Worm (Caenorhabditis elegans) whole organism, L1 larva: ENCODE measurements around the gene tag-164.

Experiments used
- Y116A8C.19 ChIP-seq: sonication (generic microtip); optimal IDR thresholded peaks from 2 replicates; lab custom pipeline; 2016; ENCODE audit warnings: missing compliant biosample characterization, missing genetic modification characterization, borderline replicate concordance
- blmp-1 ChIP-seq: fragments of 150-350 bp; optimal IDR thresholded peaks from 2 replicates; lab custom pipeline; 2014; ENCODE audit warnings: missing biosample characterization, missing genetic modification characterization
- ceh-63 ChIP-seq: fragments of 200-800 bp; sonication (Bioruptor generic); optimal IDR thresholded peaks from 2 replicates; lab custom pipeline; 2018; ENCODE audit warnings: mild to moderate bottlenecking, missing genetic modification characterization, missing compliant biosample characterization
- ceh-8 ChIP-seq: fragments of 200-800 bp; sonication (Bioruptor generic); optimal IDR thresholded peaks from 2 replicates; lab custom pipeline; 2018; ENCODE audit warnings: mild to moderate bottlenecking, missing genetic modification characterization, moderate library complexity, missing compliant biosample characterization
- ceh-88 ChIP-seq: fragments of 200-800 bp; sonication (Bioruptor generic); IDR thresholded peaks from 2 replicates; pipeline ENCODE4 v1.3.6; 2022; ENCODE audit warnings: missing genetic modification characterization, missing compliant biosample characterization
- ceh-90 ChIP-seq: sonication (generic microtip); optimal IDR thresholded peaks from 2 replicates; lab custom pipeline; 2016; ENCODE audit warnings: missing genetic modification characterization, missing compliant biosample characterization
- ces-1 ChIP-seq: fragments of 150-350 bp; optimal IDR thresholded peaks from 2 replicates; lab custom pipeline; 2014; ENCODE audit warnings: missing biosample characterization, missing genetic modification reagents, missing genetic modification characterization
- dsc-1 ChIP-seq: sonication (generic microtip); optimal IDR thresholded peaks from 2 replicates; lab custom pipeline; 2016; ENCODE audit warnings: mild to moderate bottlenecking, missing genetic modification characterization, missing compliant biosample characterization
- efl-1 ChIP-seq, 4 experiments: fragments of 150-350 bp; optimal IDR thresholded peaks in 3 of 4; peaks in 1 of 4; 1 replicate in 1 of 4; 2 replicates in 3 of 4; lab custom pipeline; 2014; ENCODE audit warnings: missing biosample characterization in 2 of 4, missing genetic modification characterization in 2 of 4, missing genetic modification reagents in 2 of 4
- egl-27 ChIP-seq, 2 experiments: fragments of 150-350 bp in 1 of 2; sonication (generic microtip); optimal IDR thresholded peaks; 3 replicates each; lab custom pipeline; 2017 to 2018; ENCODE audit warnings: missing biosample characterization in 2 of 2, missing genetic modification characterization in 2 of 2, missing genetic modification reagents in 2 of 2
- fkh-4 ChIP-seq: sonication (generic microtip); optimal IDR thresholded peaks from 2 replicates; lab custom pipeline; 2016; ENCODE audit warnings: missing compliant biosample characterization, missing genetic modification characterization, borderline replicate concordance
- grh-1 ChIP-seq: fragments of 200-800 bp; sonication (Bioruptor generic); IDR thresholded peaks from 2 replicates; pipeline ENCODE4 v1.3.6; 2022; ENCODE audit warnings: missing genetic modification reagents, missing genetic modification characterization, missing compliant biosample characterization
- hpl-2 ChIP-seq: fragments of 150-350 bp; optimal IDR thresholded peaks from 2 replicates; lab custom pipeline; 2014; ENCODE audit warnings: missing biosample characterization, missing genetic modification reagents, missing genetic modification characterization
- jun-1 ChIP-seq: fragments of 150-350 bp; optimal IDR thresholded peaks from 2 replicates; lab custom pipeline; 2014; ENCODE audit warnings: missing biosample characterization, missing genetic modification reagents, missing genetic modification characterization
- lin-13 ChIP-seq: fragments of 150-350 bp; optimal IDR thresholded peaks from 2 replicates; lab custom pipeline; 2014; ENCODE audit warnings: missing biosample characterization, missing genetic modification reagents, missing genetic modification characterization
- lin-15B ChIP-seq: fragments of 150-350 bp; sonication (generic microtip); optimal IDR thresholded peaks from 3 replicates; lab custom pipeline; 2014; ENCODE audit warnings: missing biosample characterization, missing genetic modification characterization
- lin-35 ChIP-seq, 2 experiments: fragments of 150-350 bp; optimal IDR thresholded peaks; 2 replicates each; lab custom pipeline; 2014; ENCODE audit warnings: missing biosample characterization in 2 of 2, missing genetic modification characterization in 2 of 2, missing genetic modification reagents in 2 of 2
- lin-39 ChIP-seq: fragments of 150-350 bp; optimal IDR thresholded peaks from 2 replicates; lab custom pipeline; 2014; ENCODE audit warnings: missing biosample characterization, missing genetic modification reagents, missing genetic modification characterization
- lir-3 ChIP-seq: sonication (generic microtip); optimal IDR thresholded peaks from 2 replicates; lab custom pipeline; 2016; ENCODE audit warnings: mild to moderate bottlenecking, missing genetic modification characterization, moderate library complexity, missing compliant biosample characterization; ENCODE audit not compliant: poor library complexity
- mab-9 ChIP-seq: fragments of 200-800 bp; sonication (Bioruptor generic); IDR thresholded peaks from 2 replicates; pipeline ENCODE4 v1.3.6; 2022; ENCODE audit warnings: missing genetic modification reagents, missing genetic modification characterization, missing compliant biosample characterization
- mdl-1 ChIP-seq, 2 experiments: fragments of 150-350 bp; optimal IDR thresholded peaks; 2 replicates each; lab custom pipeline; 2014 to 2017; ENCODE audit warnings: missing biosample characterization in 2 of 2, missing genetic modification characterization in 2 of 2, inconsistent platforms in 1 of 2
- mep-1 ChIP-seq: fragments of 150-350 bp; optimal IDR thresholded peaks from 2 replicates; lab custom pipeline; 2014; ENCODE audit warnings: missing biosample characterization, missing genetic modification characterization
- nhr-11 ChIP-seq: fragments of 150-350 bp; optimal IDR thresholded peaks from 2 replicates; lab custom pipeline; 2014; ENCODE audit warnings: missing biosample characterization, missing genetic modification characterization
- nhr-12 ChIP-seq: sonication (generic microtip); optimal IDR thresholded peaks from 2 replicates; lab custom pipeline; 2017; ENCODE audit warnings: missing biosample characterization, missing genetic modification characterization
- nhr-19 ChIP-seq: fragments of 200-800 bp; sonication (Bioruptor generic); conservative IDR thresholded peaks from 2 replicates; pipeline ENCODE4 v1.3.6; 2022; ENCODE audit warnings: missing genetic modification characterization, missing compliant biosample characterization
- nhr-76 ChIP-seq: sonication (generic microtip); optimal IDR thresholded peaks from 2 replicates; lab custom pipeline; 2017; ENCODE audit warnings: missing biosample characterization, missing genetic modification characterization
- nhr-85 ChIP-seq: sonication (generic microtip); peaks from one replicate; lab custom pipeline; 2016; ENCODE audit warnings: missing genetic modification characterization, inconsistent platforms, missing compliant biosample characterization
- nhr-90 ChIP-seq: sonication (generic microtip); optimal IDR thresholded peaks from 2 replicates; lab custom pipeline; 2016; ENCODE audit warnings: mild to moderate bottlenecking, missing genetic modification characterization, missing compliant biosample characterization; ENCODE audit not compliant: poor library complexity
- pag-3 ChIP-seq: sonication (generic microtip); optimal IDR thresholded peaks from 2 replicates; lab custom pipeline; 2017; ENCODE audit warnings: missing genetic modification characterization, mild to moderate bottlenecking, missing compliant biosample characterization, antibody characterized with exemption, borderline replicate concordance; ENCODE audit not compliant: insufficient read depth
- pax-3 ChIP-seq: fragments of 200-800 bp; sonication (Bioruptor generic); optimal IDR thresholded peaks from 2 replicates; lab custom pipeline; 2018; ENCODE audit warnings: mild to moderate bottlenecking, missing genetic modification characterization, moderate library complexity, missing compliant biosample characterization
- rnt-1 ChIP-seq: sonication (generic microtip); optimal IDR thresholded peaks from 2 replicates; lab custom pipeline; 2016; ENCODE audit warnings: mild to moderate bottlenecking, missing genetic modification characterization, moderate library complexity, missing compliant biosample characterization
- sox-4 ChIP-seq: sonication (generic microtip); optimal IDR thresholded peaks from 2 replicates; lab custom pipeline; 2016; ENCODE audit warnings: missing genetic modification characterization, missing compliant biosample characterization
- sup-37 ChIP-seq: fragments of 200-800 bp; sonication (Bioruptor generic); optimal IDR thresholded peaks from 2 replicates; lab custom pipeline; 2018; ENCODE audit warnings: mild to moderate bottlenecking, missing genetic modification characterization, missing compliant biosample characterization
- swsn-7 ChIP-seq: sonication (generic microtip); optimal IDR thresholded peaks from 2 replicates; lab custom pipeline; 2016; ENCODE audit warnings: missing genetic modification characterization, missing compliant biosample characterization
- tbx-2 ChIP-seq: sonication (generic microtip); optimal IDR thresholded peaks from 2 replicates; lab custom pipeline; 2016; ENCODE audit warnings: missing genetic modification characterization, missing compliant biosample characterization
- tlp-1 ChIP-seq: fragments of 150-350 bp; optimal IDR thresholded peaks from 2 replicates; lab custom pipeline; 2014; ENCODE audit warnings: missing biosample characterization, missing genetic modification characterization
- unc-30 ChIP-seq: sonication (generic microtip); optimal IDR thresholded peaks from 2 replicates; lab custom pipeline; 2017; ENCODE audit warnings: missing biosample characterization, missing genetic modification characterization
- unc-86 ChIP-seq: sonication (generic microtip); optimal IDR thresholded peaks from 2 replicates; lab custom pipeline; 2016; ENCODE audit warnings: missing genetic modification characterization, missing compliant biosample characterization
- unc-98 ChIP-seq: fragments of 200-800 bp; sonication (Bioruptor generic); IDR thresholded peaks from 2 replicates; pipeline ENCODE4 v1.3.6; 2022; ENCODE audit warnings: missing genetic modification characterization, missing compliant biosample characterization
- vab-15 ChIP-seq: sonication (generic microtip); optimal IDR thresholded peaks from 2 replicates; lab custom pipeline; 2017; ENCODE audit warnings: missing genotype, mild to moderate bottlenecking, missing genetic modification characterization, missing compliant biosample characterization
- ztf-11 ChIP-seq, 2 experiments: sonication (generic microtip); optimal IDR thresholded peaks; 2 replicates each; lab custom pipeline; 2016 to 2017; ENCODE audit warnings: missing genetic modification characterization in 2 of 2, missing biosample characterization in 1 of 2, missing compliant biosample characterization in 1 of 2

Gene tag-164

DNA sequence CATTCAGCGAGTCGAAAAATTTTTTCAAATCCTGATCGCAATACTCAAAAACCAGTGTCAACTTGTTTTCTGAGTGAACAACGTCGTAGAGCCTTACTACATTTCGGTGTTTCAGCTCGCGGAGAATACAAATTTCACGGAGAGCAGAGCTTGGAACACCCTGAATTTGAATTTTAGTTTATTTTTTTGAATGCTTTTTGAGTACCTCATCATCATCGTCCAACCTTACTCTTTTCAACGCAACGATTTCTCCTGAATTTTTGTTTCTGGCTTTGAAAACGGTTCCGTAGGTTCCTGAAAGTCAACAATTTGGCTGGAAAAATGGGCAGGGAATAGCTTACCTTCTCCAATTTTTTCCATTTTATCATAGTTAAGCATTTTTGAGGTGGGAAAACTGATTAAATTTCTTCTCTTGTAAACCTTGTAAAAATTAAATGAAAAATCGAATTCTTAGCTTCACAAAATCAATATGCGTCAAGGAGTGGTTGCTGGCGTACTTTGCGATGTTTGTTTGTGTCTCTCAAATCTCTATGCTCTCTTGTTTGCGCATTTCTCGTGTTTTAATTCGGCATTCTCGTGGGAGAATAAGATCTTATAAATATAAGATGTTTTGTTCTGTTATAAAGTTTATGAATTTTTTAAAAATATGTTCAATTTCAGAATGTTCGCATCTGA is 6.7 kb downstream of the tag-164 start, which contains the start of gene cdk-5 (continued):
- TF ChIP-seq vab-15 (tag; lab: Kevin White, UChicago), result no peak
- TF ChIP-seq ceh-88 (GFP tag; lab: Robert Waterston, UW), result peak; percentile 58
- peak; percentile 97 for TF ChIP-seq tbx-2 (tag; lab: Kevin White, UChicago)
- peak; percentile 95 for TF ChIP-seq unc-86 (tag; lab: Kevin White, UChicago)
- peak; percentile 86 for TF ChIP-seq jun-1 (tag; lab: Kevin White, UChicago)
- no peak for TF ChIP-seq nhr-76 (tag; lab: Kevin White, UChicago)
- peak; percentile 82 for TF ChIP-seq lin-15B
- peak; percentile 81 for TF ChIP-seq mab-9
- TF ChIP-seq egl-27 (tag; optimal IDR thresholded peaks at IDR 0.05; lab: Kevin White, UChicago), result no peak
- TF ChIP-seq, all 84 proteins: peak for 64

DNA sequence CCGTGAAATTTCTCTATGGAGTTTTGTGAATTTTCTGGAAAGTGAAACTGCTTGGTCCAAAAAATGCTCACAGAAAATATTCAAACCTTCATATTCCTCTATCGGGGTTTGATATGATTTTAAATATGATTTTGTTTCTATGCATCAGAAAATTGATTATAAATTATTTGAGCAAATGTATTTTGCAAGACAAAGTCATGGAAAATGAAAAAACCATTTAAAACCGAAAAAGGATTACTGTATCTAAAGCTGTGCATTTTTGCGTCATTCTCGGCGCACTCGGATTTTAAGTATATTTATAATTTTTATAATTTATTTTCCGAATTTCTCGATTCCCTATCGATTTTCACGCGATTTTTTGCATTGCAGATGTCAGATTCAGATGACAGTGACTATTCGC is 12.2 kb downstream of the tag-164 start, which contains the start of gene pssy-2:
Gene pssy-2, plus strand, starts transcription at position 301 of the 400 bp plus-strand sequence.
- TF ChIP-seq grh-1 (GFP tag; lab: Robert Waterston, UW) (no peak), ztf-11 (tag; optimal IDR thresholded peaks at IDR 0.05; lab: Kevin White, UChicago) (no peak), Y116A8C.19 (no peak), ceh-8 (GFP tag; lab: Kevin White, UChicago) (no peak), nhr-12 (no peak)

DNA sequence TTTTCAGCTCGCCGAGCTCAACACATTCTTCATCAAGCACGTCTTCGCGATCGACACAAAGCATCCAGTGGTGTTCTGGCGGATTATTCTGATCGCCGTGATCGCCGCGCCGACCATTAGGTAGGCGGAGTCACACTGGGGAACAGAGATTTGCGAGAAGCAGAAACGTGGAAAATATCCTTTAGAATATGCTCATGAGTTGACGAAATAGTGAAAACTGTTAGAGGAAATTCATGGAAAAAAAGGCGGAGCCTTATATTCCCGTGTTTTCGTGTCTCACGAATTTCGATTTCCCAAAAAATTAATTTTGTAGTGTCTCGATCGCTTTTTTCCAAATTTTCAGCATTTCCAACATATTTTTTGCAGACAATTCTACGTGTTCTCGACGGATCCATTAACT is 15.1 kb downstream of the tag-164 start:
- TF ChIP-seq rnt-1 (tag; lab: Kevin White, UChicago) (peak; percentile 34), unc-98 (peak; percentile 58), ceh-63 (GFP tag; lab: Kevin White, UChicago) (peak; percentile 40), nhr-90 (tag; lab: Kevin White, UChicago) (peak; percentile 42), lir-3 (tag; lab: Kevin White, UChicago) (peak; percentile 66), nhr-11 (tag; lab: Kevin White, UChicago) (no peak), sox-4 (tag; lab: Kevin White, UChicago) (peak; percentile 28), ztf-11 (tag; optimal IDR thresholded peaks at IDR 0.05; lab: Kevin White, UChicago) (peak in 1 of 2 experiments; percentile 53), blmp-1 (tag; lab: Kevin White, UChicago) (no peak), lin-39 (tag; lab: Kevin White, UChicago) (no peak), fkh-4 (tag; lab: Kevin White, UChicago) (peak; percentile 10), sup-37 (GFP tag; lab: Kevin White, UChicago) (no peak), nhr-85 (tag; lab: Kevin White, UChicago) (peak; percentile 26), nhr-19 (GFP tag; lab: Robert Waterston, UW) (0 out of 2 replicates have a peak, but pooled peaks have one; percentile 9), ceh-90 (tag; lab: Kevin White, UChicago) (peak; percentile 36), efl-1 (optimal IDR thresholded peaks at IDR 0.05; lab: Kevin White, UChicago) (peak; percentile 2 to 38), efl-1 (GFP tag; optimal IDR thresholded peaks at IDR 0.05 in 1 of 2; lab: Kevin White, UChicago) (peak in 1 of 2 experiments; percentile 82)

DNA sequence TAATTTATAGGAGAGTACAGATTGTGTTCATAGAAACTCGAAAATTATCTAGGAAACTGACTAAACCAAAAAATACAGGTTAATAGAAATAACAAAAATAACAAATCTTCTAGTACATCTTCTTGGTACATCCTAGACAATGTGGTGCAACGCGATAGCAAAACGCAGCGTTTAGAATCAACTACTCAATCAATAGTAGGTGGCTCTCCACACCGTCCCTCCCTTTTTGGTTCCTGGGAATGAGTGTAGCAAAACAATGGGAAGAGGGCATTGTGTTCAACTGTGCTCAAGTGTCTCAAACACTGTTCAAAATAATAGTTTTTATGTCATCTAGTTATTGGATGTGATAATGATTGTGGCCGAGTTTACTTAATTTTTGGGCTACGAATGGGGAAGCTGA is 17.3 kb downstream of the tag-164 start, which contains the start of gene T27E9.6:
Gene T27E9.6, minus strand, starts transcription at position 101 of the 400 bp plus-strand sequence.
- TF ChIP-seq mdl-1 (tag; optimal IDR thresholded peaks at IDR 0.05; lab: Kevin White, UChicago) (no peak), ces-1 (GFP tag; lab: Kevin White, UChicago) (no peak), lin-39 (tag; lab: Kevin White, UChicago) (no peak), lin-35 (GFP tag; optimal IDR thresholded peaks at IDR 0.05; lab: Kevin White, UChicago) (no peak), ceh-90 (tag; lab: Kevin White, UChicago) (no peak), Y116A8C.19 (no peak), rnt-1 (tag; lab: Kevin White, UChicago) (no peak), pag-3 (tag; lab: Kevin White, UChicago) (no peak), vab-15 (tag; lab: Kevin White, UChicago) (no peak), lin-13 (GFP tag; lab: Kevin White, UChicago) (no peak), tlp-1 (no peak), lir-3 (tag; lab: Kevin White, UChicago) (no peak), mep-1 (tag; lab: Kevin White, UChicago) (no peak), swsn-7 (tag; lab: Kevin White, UChicago) (no peak), hpl-2 (GFP tag; lab: Kevin White, UChicago) (no peak), nhr-19 (GFP tag; lab: Robert Waterston, UW) (no peak), pax-3 (tag; lab: Kevin White, UChicago) (no peak), dsc-1 (tag; lab: Kevin White, UChicago) (no peak), ceh-88 (GFP tag; lab: Robert Waterston, UW) (no peak), unc-30 (tag; lab: Kevin White, UChicago) (no peak)
